Worm (Caenorhabditis elegans): ENCODE data around the gene dsh-1.

- TF ChIP-seq lsy-2 (tag; optimal IDR thresholded peaks at IDR 0.05) (no peak), pha-4 (tag; optimal IDR thresholded peaks at IDR 0.05) (no peak), mep-1 (tag; optimal IDR thresholded peaks at IDR 0.05) (no peak)
Measured at ce11 chrII:5184661-5185545, 40.3 kb downstream of the dsh-1 start.
